Worm (Caenorhabditis elegans): ENCODE data around the gene hpo-34.

The hpo-34 gene

DNA sequence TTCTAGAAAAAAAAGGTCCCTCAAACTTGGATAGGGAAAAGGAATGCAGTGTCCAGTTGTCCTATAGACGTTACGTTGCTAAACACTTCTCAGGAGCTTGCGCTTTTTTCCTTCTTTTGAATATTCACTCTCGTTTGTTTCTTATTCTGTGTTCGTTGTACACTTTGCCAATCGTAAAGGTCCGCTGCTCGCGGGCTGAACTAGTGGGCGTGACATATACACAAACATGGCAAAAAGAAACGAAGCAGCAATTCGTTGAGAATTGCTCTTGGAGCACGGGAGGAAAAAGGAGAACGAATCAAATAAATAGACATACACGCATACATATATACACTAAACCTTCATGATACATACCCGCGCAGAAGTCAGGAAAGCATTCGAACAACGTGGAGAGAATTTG, 50.1 kb downstream of the hpo-34 start:
- TF ChIP-seq ztf-22 (GFP tag; optimal IDR thresholded peaks at IDR 0.05) (no peak), nfyb-1 (GFP tag; IDR thresholded peaks at IDR 0.05) (no peak), ekl-4 (GFP tag; IDR thresholded peaks at IDR 0.05) (no peak), akir-1 (GFP tag; optimal IDR thresholded peaks at IDR 0.05) (no peak), lag-1 (GFP tag; IDR thresholded peaks at IDR 0.05) (no peak), nhr-179 (tag; optimal IDR thresholded peaks at IDR 0.05) (no peak), unc-62 (GFP tag; optimal IDR thresholded peaks at IDR 0.05) (no peak), lsy-27 (tag; optimal IDR thresholded peaks at IDR 0.05; ENCODE audit: borderline replicate concordance, insufficient read depth) (no peak), B0261.1 (tag; optimal IDR thresholded peaks at IDR 0.05) (no peak), somi-1 (GFP tag; optimal IDR thresholded peaks at IDR 0.05) (no peak), egl-18 (GFP tag; IDR thresholded peaks at IDR 0.05) (no peak), xnd-1 (tag; optimal IDR thresholded peaks at IDR 0.05) (no peak)

DNA sequence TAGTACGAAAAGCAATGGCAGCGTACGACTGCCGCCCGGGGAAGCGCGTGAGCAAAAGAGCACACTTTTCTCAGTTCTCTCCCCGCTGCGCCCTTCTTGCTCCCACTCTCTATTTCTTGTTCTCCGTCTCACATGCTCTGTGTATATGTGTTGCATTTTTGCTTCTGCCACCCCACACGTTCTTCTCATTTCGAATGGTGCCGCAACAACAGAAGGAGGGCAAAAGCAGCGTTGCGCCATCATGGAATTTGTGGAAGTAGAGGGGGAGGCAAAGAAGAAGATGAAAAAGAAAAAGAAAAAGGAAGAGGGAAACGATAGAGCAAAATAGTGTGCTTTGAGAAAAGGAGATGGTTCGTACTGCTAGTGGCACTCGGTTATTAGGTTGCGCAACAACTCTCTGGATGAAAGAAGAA, 51.5 kb downstream of the hpo-34 start:
- peak; percentile 22; the same call in 1 of the 2 replicates for TF ChIP-seq hmg-1.2 (GFP tag; IDR thresholded peaks at IDR 0.05)
- peak; percentile 28 for TF ChIP-seq lin-40 (tag; optimal IDR thresholded peaks at IDR 0.05)
- TF ChIP-seq lin-35 (GFP tag; optimal IDR thresholded peaks at IDR 0.05): peak in 1 of 3 experiments; percentile 50
- TF ChIP-seq somi-1 (GFP tag; optimal IDR thresholded peaks at IDR 0.05): peak; percentile 67
- no peak for TF ChIP-seq T26A5.8 (tag; optimal IDR thresholded peaks at IDR 0.05)
- peak; percentile 55; the same call in 1 of the 2 replicates for TF ChIP-seq B0336.3 (GFP tag; IDR thresholded peaks at IDR 0.05)
- TF ChIP-seq snpc-3.4 (tag; optimal IDR thresholded peaks at IDR 0.05): no peak
- peak; percentile 8; the same call in 1 of the 2 replicates for TF ChIP-seq pbrm-1 (GFP tag; IDR thresholded peaks at IDR 0.05)
- peak; percentile 6 for TF ChIP-seq gei-17 (GFP tag; optimal IDR thresholded peaks at IDR 0.05)
- TF ChIP-seq lsy-27 (tag; optimal IDR thresholded peaks at IDR 0.05; ENCODE audit: borderline replicate concordance, insufficient read depth): no peak
- peak; percentile 22 for TF ChIP-seq tlf-1 (GFP tag; optimal IDR thresholded peaks at IDR 0.05)
- no peak for TF ChIP-seq sptf-2 (GFP tag; optimal IDR thresholded peaks at IDR 0.05)
- peak; percentile 9 for TF ChIP-seq ztf-18 (tag; optimal IDR thresholded peaks at IDR 0.05)
- TF ChIP-seq zim-3 (tag; optimal IDR thresholded peaks at IDR 0.05): peak; percentile 51
- TF ChIP-seq attf-5 (GFP tag; optimal IDR thresholded peaks at IDR 0.05): peak; percentile 59
- TF ChIP-seq rpc-1 (optimal IDR thresholded peaks at IDR 0.05): no peak
- no peak for TF ChIP-seq rpc-1 (tag; optimal IDR thresholded peaks at IDR 0.05)
- peak; percentile 96 for TF ChIP-seq zfh-2 (GFP tag; conservative IDR thresholded peaks at IDR 0.05)
- TF ChIP-seq B0035.1 (tag; optimal IDR thresholded peaks at IDR 0.05): peak; percentile 4
- TF ChIP-seq mcd-1 (GFP tag; IDR thresholded peaks at IDR 0.05): peak; percentile 12; the same call in 1 of the 2 replicates
- TF ChIP-seq nhr-80 (tag; optimal IDR thresholded peaks at IDR 0.05): peak; percentile 77
- peak; percentile 44; the same call in 1 of the 2 replicates for TF ChIP-seq dox-1 (GFP tag; IDR thresholded peaks at IDR 0.05)
- no peak for TF ChIP-seq cebp-1 (GFP tag; IDR thresholded peaks at IDR 0.05)
- TF ChIP-seq cebp-1 (tag; optimal IDR thresholded peaks at IDR 0.05): peak; percentile 75
- peak; percentile 25 for TF ChIP-seq madf-10 (tag; optimal IDR thresholded peaks at IDR 0.05)
- peak; percentile 9 for TF ChIP-seq nhr-179 (tag; optimal IDR thresholded peaks at IDR 0.05)
- peak; percentile 60 for TF ChIP-seq chd-7 (tag; optimal IDR thresholded peaks at IDR 0.05)
- peak; percentile 84 for TF ChIP-seq K12H6.12 (tag; optimal IDR thresholded peaks at IDR 0.05)
- no peak for TF ChIP-seq snpc-4 (GFP tag; optimal IDR thresholded peaks at IDR 0.05)
- peak in 1 of 4 experiments; percentile 22 for TF ChIP-seq snpc-4 (tag; optimal IDR thresholded peaks at IDR 0.05)
- TF ChIP-seq ceh-91 (GFP tag; IDR thresholded peaks at IDR 0.05): no peak
- TF ChIP-seq ceh-79 (tag; optimal IDR thresholded peaks at IDR 0.05): no peak

Measured in whole organism, young adult.